Worm (Caenorhabditis elegans) whole organism, L4/young adult: Measurements from ENCODE around the gene pdfr-1.

Experiments
- W03F9.2 ChIP-seq: fragments of 150-350 bp; optimal IDR thresholded peaks from 2 replicates; lab custom pipeline; 2014; ENCODE audit warnings: missing biosample characterization, missing genetic modification characterization
- dao-5 ChIP-seq: sonication (generic microtip); optimal IDR thresholded peaks from 2 replicates; lab custom pipeline; 2016; ENCODE audit warnings: missing genotype, missing genetic modification characterization, moderate library complexity, missing compliant biosample characterization
- him-1 ChIP-seq: sonication (generic microtip); optimal IDR thresholded peaks from 2 replicates; lab custom pipeline; 2016; ENCODE audit warnings: missing genotype, missing genetic modification reagents, missing genetic modification characterization, missing compliant biosample characterization

ce11 chrIII:6653932-6654331 is 2.0 kb upstream of the pdfr-1 start:
- no peak for TF ChIP-seq W03F9.2 (tag; lab: Kevin White, UChicago)
- TF ChIP-seq dao-5 (tag; lab: Kevin White, UChicago) = no peak
- no peak for TF ChIP-seq him-1 (tag; lab: Kevin White, UChicago)
